Worm (Caenorhabditis elegans): ENCODE results near the gene sulp-2.
A peak's percentile ranks its signal among the peaks of the same experiment; 100 is the strongest.

Gene sulp-2

DNA sequence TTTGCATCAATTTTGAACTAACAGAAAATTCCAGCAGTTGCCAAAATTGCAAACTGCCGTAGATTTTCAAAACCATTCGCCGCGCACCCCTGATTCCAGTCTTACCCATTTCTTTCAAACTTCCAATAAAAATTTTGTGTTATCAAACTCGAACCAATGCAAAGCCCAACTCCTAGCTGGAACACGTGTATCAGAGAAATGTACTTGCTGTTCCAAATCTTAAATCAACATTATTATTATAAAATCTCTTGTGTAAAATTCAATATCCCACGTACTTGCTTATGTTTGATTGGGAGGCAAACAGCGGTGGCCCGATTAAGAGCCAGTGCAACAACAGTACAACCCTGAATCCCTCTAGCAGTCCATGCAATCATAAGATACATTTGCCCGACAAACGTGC is 45.0 kb upstream of the sulp-2 start:
- no peak for TF ChIP-seq sma-3 (GFP tag; optimal IDR thresholded peaks at IDR 0.05)
- TF ChIP-seq nhr-21 (tag; optimal IDR thresholded peaks at IDR 0.05) = no peak
- no peak for TF ChIP-seq ztf-11 (tag; optimal IDR thresholded peaks at IDR 0.05)
- TF ChIP-seq fos-1 (tag; optimal IDR thresholded peaks at IDR 0.05) = no peak
- no peak for TF ChIP-seq ceh-82 (tag; optimal IDR thresholded peaks at IDR 0.05)
- no peak for TF ChIP-seq snpc-4 (tag; optimal IDR thresholded peaks at IDR 0.05)
- no peak for TF ChIP-seq sma-9 (GFP tag; optimal IDR thresholded peaks at IDR 0.05)
- no peak for TF ChIP-seq sma-9 (tag; optimal IDR thresholded peaks at IDR 0.05)
- TF ChIP-seq mbf-1 (tag; optimal IDR thresholded peaks at IDR 0.05) = no peak
- no peak for TF ChIP-seq sem-4 (tag; optimal IDR thresholded peaks at IDR 0.05)
- TF ChIP-seq gmeb-1 (tag; optimal IDR thresholded peaks at IDR 0.05) = no peak
- no peak for TF ChIP-seq nhr-77 (tag; optimal IDR thresholded peaks at IDR 0.05)
- TF ChIP-seq lin-11 (tag; optimal IDR thresholded peaks at IDR 0.05) = no peak
- no peak for TF ChIP-seq unc-62 (GFP tag; optimal IDR thresholded peaks at IDR 0.05)
- TF ChIP-seq F13H6.1 (tag; optimal IDR thresholded peaks at IDR 0.05) = no peak

ce11 chrX:5641315-5641714 is 42.2 kb upstream of the sulp-2 start, which contains the start of gene T22B7.4:
TSS of gene T22B7.4 (minus strand) at chrX:5641415.
- no peak for TF ChIP-seq mab-5 (tag; optimal IDR thresholded peaks at IDR 0.05)
- no peak for TF ChIP-seq zag-1 (tag; optimal IDR thresholded peaks at IDR 0.05)
- no peak for TF ChIP-seq peb-1 (tag; optimal IDR thresholded peaks at IDR 0.05)
- TF ChIP-seq C34F6.9 (tag; optimal IDR thresholded peaks at IDR 0.05) = no peak
- TF ChIP-seq nhr-21 (tag; optimal IDR thresholded peaks at IDR 0.05) = no peak
- TF ChIP-seq aly-2 (tag; optimal IDR thresholded peaks at IDR 0.05) = no peak
- TF ChIP-seq lsy-2 (tag; optimal IDR thresholded peaks at IDR 0.05) = no peak
- TF ChIP-seq ZK546.5 (tag; optimal IDR thresholded peaks at IDR 0.05) = no peak
- TF ChIP-seq alr-1 (tag; optimal IDR thresholded peaks at IDR 0.05) = no peak
- no peak for TF ChIP-seq blmp-1 (tag; optimal IDR thresholded peaks at IDR 0.05; ENCODE audit: insufficient read depth)
- TF ChIP-seq R02D3.7 (tag; optimal IDR thresholded peaks at IDR 0.05) = no peak
- TF ChIP-seq sem-4 (tag; optimal IDR thresholded peaks at IDR 0.05) = no peak
- no peak for TF ChIP-seq nhr-10 (tag; optimal IDR thresholded peaks at IDR 0.05)
- no peak for TF ChIP-seq lin-13 (GFP tag; optimal IDR thresholded peaks at IDR 0.05)

DNA sequence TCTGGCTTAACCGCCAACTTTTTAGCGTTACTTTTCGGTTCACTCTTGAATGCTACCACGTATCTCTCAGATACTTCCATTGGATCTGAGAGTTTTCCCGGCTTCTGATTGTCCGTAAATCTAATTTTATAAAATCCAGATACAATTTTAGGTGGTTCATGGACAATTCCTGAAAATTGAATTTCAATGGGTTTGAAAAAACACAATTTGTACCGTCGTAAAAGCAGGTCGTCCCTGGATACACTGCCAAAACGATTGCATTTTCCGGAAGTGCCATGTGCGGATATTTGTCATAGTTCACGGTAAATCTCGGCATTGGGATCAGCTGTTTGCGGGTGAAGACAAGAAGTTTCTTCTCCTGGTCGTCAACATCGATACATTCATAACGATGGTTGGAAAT is 40.4 kb upstream of the sulp-2 start:
- no peak for TF ChIP-seq lin-11 (tag; optimal IDR thresholded peaks at IDR 0.05)
- TF ChIP-seq zag-1 (tag; optimal IDR thresholded peaks at IDR 0.05) = no peak
- TF ChIP-seq nhr-23 (tag; optimal IDR thresholded peaks at IDR 0.05) = no peak
- no peak for TF ChIP-seq snpc-4 (tag; optimal IDR thresholded peaks at IDR 0.05)
- TF ChIP-seq dmd-4 (tag; optimal IDR thresholded peaks at IDR 0.05) = no peak
- TF ChIP-seq F13H6.1 (tag; optimal IDR thresholded peaks at IDR 0.05) = no peak
- no peak for TF ChIP-seq nhr-77 (tag; optimal IDR thresholded peaks at IDR 0.05)
- no peak for TF ChIP-seq nhr-21 (tag; optimal IDR thresholded peaks at IDR 0.05)
- TF ChIP-seq gmeb-1 (tag; optimal IDR thresholded peaks at IDR 0.05) = no peak
- no peak for TF ChIP-seq alr-1 (tag; optimal IDR thresholded peaks at IDR 0.05)
- no peak for TF ChIP-seq R02D3.7 (tag; optimal IDR thresholded peaks at IDR 0.05)
- TF ChIP-seq ceh-82 (tag; optimal IDR thresholded peaks at IDR 0.05) = no peak
- TF ChIP-seq lin-39 (tag; optimal IDR thresholded peaks at IDR 0.05) = no peak
- no peak for TF ChIP-seq peb-1 (tag; optimal IDR thresholded peaks at IDR 0.05)
- no peak for TF ChIP-seq nhr-6 (tag; optimal IDR thresholded peaks at IDR 0.05)
- TF ChIP-seq ZK546.5 (tag; optimal IDR thresholded peaks at IDR 0.05) = no peak
- no peak for TF ChIP-seq elt-1 (tag; optimal IDR thresholded peaks at IDR 0.05)
- TF ChIP-seq mbf-1 (tag; optimal IDR thresholded peaks at IDR 0.05) = no peak

ce11 chrX:5631626-5632025 is 32.5 kb upstream of the sulp-2 start, which contains the start of gene T22B7.8:
TSS of gene T22B7.8 (plus strand) at chrX:5631926.
- TF ChIP-seq lin-39 (tag; optimal IDR thresholded peaks at IDR 0.05) (no peak), crh-2 (tag; optimal IDR thresholded peaks at IDR 0.05) (no peak), nhr-25 (tag; optimal IDR thresholded peaks at IDR 0.05) (no peak), mab-5 (tag; optimal IDR thresholded peaks at IDR 0.05) (no peak), lin-11 (tag; optimal IDR thresholded peaks at IDR 0.05) (no peak), unc-39 (tag; optimal IDR thresholded peaks at IDR 0.05) (no peak), fos-1 (tag; optimal IDR thresholded peaks at IDR 0.05) (peak; percentile 11)

DNA sequence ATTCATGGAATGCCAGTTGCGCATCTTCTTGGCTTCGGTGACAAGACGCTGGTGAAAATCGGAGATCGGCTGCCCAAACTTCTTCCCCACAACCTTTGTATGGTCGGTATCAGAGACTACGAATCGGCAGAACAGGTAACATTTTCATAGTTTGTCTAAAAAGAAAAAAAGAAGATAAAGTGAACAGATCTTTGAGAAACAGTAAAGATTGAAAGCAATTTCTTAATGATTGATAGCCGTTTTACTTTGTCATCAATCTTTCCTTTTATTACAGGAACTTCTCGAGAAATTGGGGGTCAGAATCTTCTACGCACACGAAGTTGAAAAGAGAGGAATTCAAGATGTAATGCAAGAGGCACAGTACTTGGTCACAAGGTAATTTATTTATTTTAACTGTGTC is 31.9 kb upstream of the sulp-2 start:
- no peak for TF ChIP-seq nhr-77 (tag; optimal IDR thresholded peaks at IDR 0.05)
- TF ChIP-seq sma-3 (GFP tag; optimal IDR thresholded peaks at IDR 0.05) = no peak
- no peak for TF ChIP-seq lin-11 (tag; optimal IDR thresholded peaks at IDR 0.05)
- TF ChIP-seq F13H6.1 (tag; optimal IDR thresholded peaks at IDR 0.05) = no peak
- no peak for TF ChIP-seq C34F6.9 (tag; optimal IDR thresholded peaks at IDR 0.05)
- peak; percentile 52 for TF ChIP-seq nhr-21 (tag; optimal IDR thresholded peaks at IDR 0.05)
- no peak for TF ChIP-seq ama-1 (optimal IDR thresholded peaks at IDR 0.05)
- peak; percentile 34 for TF ChIP-seq nhr-25 (tag; optimal IDR thresholded peaks at IDR 0.05)
- TF ChIP-seq fos-1 (tag; optimal IDR thresholded peaks at IDR 0.05) = peak; percentile 17
- no peak for TF ChIP-seq nhr-6 (tag; optimal IDR thresholded peaks at IDR 0.05)
- no peak for TF ChIP-seq lin-39 (tag; optimal IDR thresholded peaks at IDR 0.05)
- no peak for TF ChIP-seq unc-39 (tag; optimal IDR thresholded peaks at IDR 0.05)
- no peak for TF ChIP-seq nhr-12 (tag; optimal IDR thresholded peaks at IDR 0.05)
- no peak for TF ChIP-seq elt-1 (tag; optimal IDR thresholded peaks at IDR 0.05)
- peak; percentile 55 for TF ChIP-seq mab-5 (tag; optimal IDR thresholded peaks at IDR 0.05)
- peak; percentile 27 for TF ChIP-seq sma-9 (GFP tag; optimal IDR thresholded peaks at IDR 0.05)
- no peak for TF ChIP-seq sma-9 (tag; optimal IDR thresholded peaks at IDR 0.05)
- TF ChIP-seq ztf-1 (GFP tag; conservative IDR thresholded peaks at IDR 0.05) = no peak
- TF ChIP-seq mbf-1 (tag; optimal IDR thresholded peaks at IDR 0.05) = no peak
- no peak for TF ChIP-seq Y55F3AM.14 (GFP tag; optimal IDR thresholded peaks at IDR 0.05)
- no peak for TF ChIP-seq nhr-11 (tag; optimal IDR thresholded peaks at IDR 0.05)
- TF ChIP-seq nhr-237 (tag; optimal IDR thresholded peaks at IDR 0.05) = no peak
- peak; percentile 46 for TF ChIP-seq blmp-1 (tag; optimal IDR thresholded peaks at IDR 0.05; ENCODE audit: insufficient read depth)

All from whole organism, L2 larva.